Worm (Caenorhabditis elegans): ENCODE data around the gene hlh-26.

The hlh-26 gene

DNA sequence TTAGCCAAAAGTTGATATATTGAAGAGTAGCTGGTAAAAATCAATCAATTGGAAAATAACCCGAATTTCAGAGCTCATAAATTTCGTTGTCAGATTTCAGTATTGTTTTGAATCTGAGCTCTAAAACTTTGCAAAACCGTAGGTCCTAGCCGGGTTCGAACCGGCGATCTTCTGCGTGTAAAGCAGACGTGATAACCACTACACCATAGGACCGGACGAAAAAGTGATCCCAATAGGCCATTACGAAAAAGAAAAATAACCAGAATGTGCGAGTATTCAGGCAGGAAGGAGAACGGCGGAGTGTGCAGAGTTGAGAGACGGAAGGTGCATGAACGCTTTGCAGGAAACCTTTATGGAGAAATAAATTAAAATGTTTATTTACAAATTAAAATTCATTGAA lies 43.5 kb upstream of the hlh-26 start:
- peak in 1 of 2 experiments; percentile 65 for TF ChIP-seq rec-8 (tag; optimal IDR thresholded peaks at IDR 0.05)
- no peak for TF ChIP-seq ama-1 (optimal IDR thresholded peaks at IDR 0.05)
- TF ChIP-seq ama-1 (GFP tag; optimal IDR thresholded peaks at IDR 0.05) = peak; percentile 9 to 73
- TF ChIP-seq lag-1 (GFP tag; IDR thresholded peaks at IDR 0.05) = no peak
- TF ChIP-seq lin-54 (GFP tag; optimal IDR thresholded peaks at IDR 0.05) = peak; percentile 58
- 0 out of 2 replicates have a peak, but pooled peaks have one; percentile 26 for TF ChIP-seq D2030.7 (GFP tag; IDR thresholded peaks at IDR 0.05)
- peak; percentile 50 for TF ChIP-seq ceh-27 (GFP tag; optimal IDR thresholded peaks at IDR 0.05)
- peak; percentile 51 for TF ChIP-seq ZK185.1 (tag; optimal IDR thresholded peaks at IDR 0.05; ENCODE audit: poor library complexity, severe bottlenecking)
- peak; percentile 7 for TF ChIP-seq ztf-26 (tag; optimal IDR thresholded peaks at IDR 0.05)
- TF ChIP-seq pbrm-1 (GFP tag; IDR thresholded peaks at IDR 0.05) = no peak
- peak; percentile 71 for TF ChIP-seq dox-1 (GFP tag; IDR thresholded peaks at IDR 0.05)
- TF ChIP-seq ceh-58 (GFP tag; IDR thresholded peaks at IDR 0.05) = no peak
- TF ChIP-seq ceh-40 (GFP tag; IDR thresholded peaks at IDR 0.05) = peak; percentile 59; the same call in 1 of the 2 replicates
- TF ChIP-seq Y56A3A.18 (GFP tag; IDR thresholded peaks at IDR 0.05) = 0 out of 2 replicates have a peak, but pooled peaks have one; percentile 55
- TF ChIP-seq egrh-3 (GFP tag; IDR thresholded peaks at IDR 0.05) = no peak
- TF ChIP-seq mxl-1 (tag; optimal IDR thresholded peaks at IDR 0.05) = peak; percentile 41
- TF ChIP-seq hlh-26 (GFP tag; conservative IDR thresholded peaks at IDR 0.05) = no peak
- no peak for TF ChIP-seq tbx-9 (tag; optimal IDR thresholded peaks at IDR 0.05; ENCODE audit: borderline replicate concordance)
- TF ChIP-seq madf-10 (tag; optimal IDR thresholded peaks at IDR 0.05) = peak; percentile 1
- no peak for TF ChIP-seq ztf-3 (GFP tag; optimal IDR thresholded peaks at IDR 0.05)
- TF ChIP-seq F49E8.2 (tag; optimal IDR thresholded peaks at IDR 0.05; ENCODE audit: insufficient read depth) = no peak
- no peak for TF ChIP-seq F37B4.10 (GFP tag; IDR thresholded peaks at IDR 0.05)
- 0 out of 2 replicates have a peak, but pooled peaks have one; percentile 28 for TF ChIP-seq B0336.3 (GFP tag; IDR thresholded peaks at IDR 0.05)
- 0 out of 2 replicates have a peak, but pooled peaks have one; percentile 30 for TF ChIP-seq Y53F4B.3 (GFP tag; IDR thresholded peaks at IDR 0.05)
- no peak for TF ChIP-seq hrde-1 (tag; optimal IDR thresholded peaks at IDR 0.05; ENCODE audit: borderline replicate concordance)
- no peak for TF ChIP-seq dpl-1 (GFP tag; optimal IDR thresholded peaks at IDR 0.05)
- peak; percentile 69 for TF ChIP-seq die-1 (tag; optimal IDR thresholded peaks at IDR 0.05)
- 0 out of 2 replicates have a peak, but pooled peaks have one; percentile 30 for TF ChIP-seq aptf-2 (GFP tag; conservative IDR thresholded peaks at IDR 0.05)
- no peak for TF ChIP-seq F57A8.1 (GFP tag; optimal IDR thresholded peaks at IDR 0.05)
- TF ChIP-seq ekl-4 (GFP tag; IDR thresholded peaks at IDR 0.05) = peak; percentile 40; the same call in 1 of the 2 replicates
- no peak for TF ChIP-seq dpff-1 (tag; optimal IDR thresholded peaks at IDR 0.05)
- TF ChIP-seq let-607 (tag; optimal IDR thresholded peaks at IDR 0.05) = peak; percentile 17 to 31
- peak; percentile 48 for TF ChIP-seq lin-40 (tag; optimal IDR thresholded peaks at IDR 0.05)
- TF ChIP-seq C17E4.6 (GFP tag; IDR thresholded peaks at IDR 0.05) = no peak
- TF ChIP-seq F33H1.4 (GFP tag; IDR thresholded peaks at IDR 0.05) = peak; percentile 27; the same call in 1 of the 2 replicates
- TF ChIP-seq tbp1 (GFP tag; optimal IDR thresholded peaks at IDR 0.05) = peak; percentile 99
- TF ChIP-seq atf-7 (tag; optimal IDR thresholded peaks at IDR 0.05) = no peak
- TF ChIP-seq B0035.1 (tag; optimal IDR thresholded peaks at IDR 0.05) = peak; percentile 15
- peak; percentile 60; the same call in 1 of the 2 replicates for TF ChIP-seq cebp-2 (GFP tag; IDR thresholded peaks at IDR 0.05)
- no peak for TF ChIP-seq ztf-6 (GFP tag; IDR thresholded peaks at IDR 0.05)
- peak; percentile 90 for TF ChIP-seq B0261.1 (tag; optimal IDR thresholded peaks at IDR 0.05)
- TF ChIP-seq attf-5 (GFP tag; optimal IDR thresholded peaks at IDR 0.05) = peak; percentile 30
- no peak for TF ChIP-seq akir-1 (GFP tag; optimal IDR thresholded peaks at IDR 0.05)
- TF ChIP-seq nhr-80 (tag; optimal IDR thresholded peaks at IDR 0.05) = peak; percentile 28
- no peak for TF ChIP-seq C06A6.2 (GFP tag; conservative IDR thresholded peaks at IDR 0.05)
- peak; percentile 54 for TF ChIP-seq snpc-4 (GFP tag; optimal IDR thresholded peaks at IDR 0.05)
- peak; percentile 25 to 86 (median 70) for TF ChIP-seq snpc-4 (tag; optimal IDR thresholded peaks at IDR 0.05)
- peak; percentile 53; the same call in 1 of the 2 replicates for TF ChIP-seq ceh-100 (GFP tag; IDR thresholded peaks at IDR 0.05)
